Fruit fly (Drosophila melanogaster) whole organism, embryonic: ENCODE measurements around the gene CG2961.
A peak's percentile ranks its signal among the peaks of the same experiment; 100 is the strongest.

Experiments
- CG10267 ChIP-seq: fragments of 200-800 bp; sonication (Bioruptor generic); optimal IDR thresholded peaks from 2 replicates; lab custom pipeline; 2018; ENCODE audit warnings: missing biosample characterization, mild to moderate bottlenecking, missing genetic modification characterization, moderate library complexity
- CG10565 ChIP-seq: fragments of 200-800 bp; sonication (Bioruptor generic); optimal IDR thresholded peaks from 3 replicates; lab custom pipeline; 2016; ENCODE audit warnings: missing biosample characterization, mild to moderate bottlenecking, missing genetic modification characterization
- CG11504 ChIP-seq: fragments of 200-800 bp; sonication (Bioruptor generic); optimal IDR thresholded peaks from 3 replicates; lab custom pipeline; 2019; ENCODE audit warnings: missing biosample characterization, mild to moderate bottlenecking, missing genetic modification characterization, moderate library complexity
- CG13296 ChIP-seq: fragments of 200-800 bp; sonication (Bioruptor generic); optimal IDR thresholded peaks from 3 replicates; lab custom pipeline; 2018; ENCODE audit warnings: missing biosample characterization, mild to moderate bottlenecking, missing genetic modification characterization
- CG14050 ChIP-seq: fragments of 200-800 bp; sonication (Bioruptor generic); IDR thresholded peaks from 3 replicates; pipeline ENCODE4 v1.3.6; 2022; ENCODE audit warnings: missing biosample characterization, missing genetic modification characterization
- CG14667 ChIP-seq: fragments of 200-800 bp; sonication (Bioruptor generic); IDR thresholded peaks from 2 replicates; pipeline ENCODE4 v1.3.6; 2022; ENCODE audit warnings: missing biosample characterization, missing genetic modification characterization
- CG14860 ChIP-seq: fragments of 200-800 bp; sonication (Bioruptor generic); IDR thresholded peaks from 3 replicates; pipeline ENCODE4 v1.3.6; 2022; ENCODE audit warnings: missing biosample characterization, missing genetic modification characterization; ENCODE audit not compliant: partially characterized antibody
- CG18764 ChIP-seq: fragments of 200-800 bp; sonication (Bioruptor generic); optimal IDR thresholded peaks from 3 replicates; lab custom pipeline; 2016; ENCODE audit warnings: missing biosample characterization, missing genetic modification characterization
- CG2199 ChIP-seq: fragments of 200-800 bp; sonication (Bioruptor generic); IDR thresholded peaks from 3 replicates; pipeline ENCODE4 v1.3.6; 2022; ENCODE audit warnings: missing biosample characterization, missing genetic modification characterization
- CG2678 ChIP-seq: fragments of 200-800 bp; sonication (Bioruptor generic); optimal IDR thresholded peaks from 3 replicates; lab custom pipeline; 2019; ENCODE audit warnings: missing biosample characterization, mild to moderate bottlenecking, missing genetic modification characterization, moderate library complexity
- CG30020 ChIP-seq: fragments of 200-800 bp; optimal IDR thresholded peaks from 2 replicates; lab custom pipeline; 2019; ENCODE audit warnings: missing biosample characterization, mild to moderate bottlenecking, missing genetic modification characterization, moderate library complexity
- CG31224 ChIP-seq: fragments of 200-800 bp; sonication (Bioruptor generic); IDR thresholded peaks from 2 replicates; pipeline ENCODE4 v1.3.6; 2022; ENCODE audit warnings: missing biosample characterization, missing genetic modification characterization
- CG31365 ChIP-seq: fragments of 200-800 bp; sonication (Bioruptor generic); optimal IDR thresholded peaks from 2 replicates; lab custom pipeline; 2018; ENCODE audit warnings: missing biosample characterization, mild to moderate bottlenecking, missing genetic modification characterization
- CG3995 ChIP-seq: fragments of 200-800 bp; sonication (Bioruptor generic); optimal IDR thresholded peaks from 3 replicates; lab custom pipeline; 2016; ENCODE audit warnings: missing biosample characterization, missing genetic modification characterization
- CG4424 ChIP-seq: fragments of 200-800 bp; sonication (Bioruptor generic); optimal IDR thresholded peaks from 3 replicates; lab custom pipeline; 2016; ENCODE audit warnings: missing biosample characterization, missing genetic modification characterization
- CG4617 ChIP-seq: fragments of 200-800 bp; sonication (Bioruptor generic); optimal IDR thresholded peaks from 3 replicates; lab custom pipeline; 2016; ENCODE audit warnings: missing biosample characterization, missing genetic modification characterization, borderline replicate concordance
- CG4820 ChIP-seq: fragments of 200-800 bp; sonication (Bioruptor generic); optimal IDR thresholded peaks from 3 replicates; lab custom pipeline; 2016; ENCODE audit warnings: missing biosample characterization, missing genetic modification characterization
- CG5245 ChIP-seq: fragments of 200-800 bp; sonication (Bioruptor generic); optimal IDR thresholded peaks from 3 replicates; lab custom pipeline; 2016; ENCODE audit warnings: missing biosample characterization, missing genetic modification characterization
- CG6683 ChIP-seq: fragments of 200-800 bp; sonication (Bioruptor generic); optimal IDR thresholded peaks from 2 replicates; lab custom pipeline; 2017; ENCODE audit warnings: missing biosample characterization, mild to moderate bottlenecking, missing genetic modification characterization, missing genetic modification reagents
- CG6765 ChIP-seq: fragments of 200-800 bp; sonication (Bioruptor generic); optimal IDR thresholded peaks from 3 replicates; lab custom pipeline; 2017; ENCODE audit warnings: missing biosample characterization, mild to moderate bottlenecking, missing genetic modification characterization
- Dad ChIP-seq: fragments of 200-800 bp; sonication (Bioruptor generic); optimal IDR thresholded peaks from 3 replicates; lab custom pipeline; 2016; ENCODE audit warnings: missing biosample characterization, missing genetic modification characterization
- GATAe ChIP-seq: fragments of 200-800 bp; sonication (Bioruptor generic); conservative IDR thresholded peaks from 2 replicates; pipeline ENCODE4 v1.3.6; 2022; ENCODE audit warnings: missing biosample characterization, missing genetic modification characterization
- H2.0 ChIP-seq: fragments of 200-800 bp; sonication (Bioruptor generic); IDR thresholded peaks from 2 replicates; pipeline ENCODE4 v1.3.6; 2022; ENCODE audit warnings: missing biosample characterization, missing genetic modification characterization
- HLH4C ChIP-seq: fragments of 200-800 bp; sonication (Bioruptor generic); IDR thresholded peaks from 3 replicates; pipeline ENCODE4 v1.3.6; 2022; ENCODE audit warnings: missing biosample characterization, missing genetic modification characterization; ENCODE audit not compliant: partially characterized antibody
- HLHmδ ChIP-seq: fragments of 200-800 bp; sonication (Bioruptor generic); optimal IDR thresholded peaks from 2 replicates; lab custom pipeline; 2018; ENCODE audit warnings: missing biosample characterization, mild to moderate bottlenecking, missing genetic modification characterization, moderate library complexity
- Max ChIP-seq: fragments of 200-800 bp; sonication (Bioruptor generic); optimal IDR thresholded peaks from 2 replicates; lab custom pipeline; 2016; ENCODE audit warnings: missing biosample characterization, mild to moderate bottlenecking, missing genetic modification characterization
- Myb ChIP-seq: fragments of 200-800 bp; sonication (Bioruptor generic); optimal IDR thresholded peaks from 2 replicates; lab custom pipeline; 2016; ENCODE audit warnings: missing biosample characterization, missing genetic modification characterization
- NFAT ChIP-seq: fragments of 200-800 bp; sonication (Bioruptor generic); IDR thresholded peaks from 2 replicates; pipeline ENCODE4 v1.3.6; 2022; ENCODE audit warnings: missing biosample characterization, missing genetic modification characterization
- Nf-YB ChIP-seq: fragments of 200-800 bp; sonication (Bioruptor generic); optimal IDR thresholded peaks from 3 replicates; lab custom pipeline; 2019; ENCODE audit warnings: missing biosample characterization, mild to moderate bottlenecking, missing genetic modification characterization, moderate library complexity
- Opbp ChIP-seq: fragments of 200-800 bp; sonication (Bioruptor generic); IDR thresholded peaks from 3 replicates; pipeline ENCODE4 v1.3.6; 2022; ENCODE audit warnings: missing biosample characterization, missing genetic modification characterization; ENCODE audit not compliant: partially characterized antibody
- Side ChIP-seq: fragments of 200-800 bp; sonication (Bioruptor generic); optimal IDR thresholded peaks from 2 replicates; lab custom pipeline; 2016; ENCODE audit warnings: missing biosample characterization, missing genetic modification characterization
- Sry-δ ChIP-seq: fragments of 200-800 bp; sonication (Bioruptor generic); optimal IDR thresholded peaks from 2 replicates; lab custom pipeline; 2016; ENCODE audit warnings: missing biosample characterization, missing genetic modification characterization
- Ssrp ChIP-seq: fragments of 200-800 bp; sonication (Bioruptor generic); optimal IDR thresholded peaks from 2 replicates; lab custom pipeline; 2018; ENCODE audit warnings: missing biosample characterization, mild to moderate bottlenecking, missing genetic modification characterization, moderate library complexity
- TFAM ChIP-seq: fragments of 200-800 bp; sonication (Bioruptor generic); optimal IDR thresholded peaks from 2 replicates; lab custom pipeline; 2017; ENCODE audit warnings: missing biosample characterization, missing genetic modification characterization, inconsistent platforms
- Taf1 ChIP-seq: fragments of 200-800 bp; sonication (Bioruptor generic); IDR thresholded peaks from 2 replicates; pipeline ENCODE4 v1.3.6; 2022; ENCODE audit warnings: missing biosample characterization, missing genetic modification characterization
- ase ChIP-seq: fragments of 200-800 bp; sonication (Bioruptor generic); IDR thresholded peaks from 3 replicates; pipeline ENCODE4 v1.3.6; 2022; ENCODE audit warnings: missing biosample characterization, missing genetic modification characterization
- esg ChIP-seq: fragments of 200-800 bp; sonication (Bioruptor generic); conservative IDR thresholded peaks from 2 replicates; pipeline ENCODE4 v1.3.6; 2022; ENCODE audit warnings: missing biosample characterization, missing genetic modification characterization
- eyg ChIP-seq: fragments of 200-800 bp; sonication (Bioruptor generic); optimal IDR thresholded peaks from 3 replicates; lab custom pipeline; 2016; ENCODE audit warnings: missing biosample characterization, missing genetic modification characterization
- gfzf ChIP-seq: fragments of 200-800 bp; sonication (Bioruptor generic); optimal IDR thresholded peaks from 2 replicates; lab custom pipeline; 2016; ENCODE audit warnings: missing biosample characterization, mild to moderate bottlenecking, missing genetic modification characterization, moderate library complexity
- grau ChIP-seq: fragments of 200-800 bp; optimal IDR thresholded peaks from 3 replicates; lab custom pipeline; 2019; ENCODE audit warnings: missing biosample characterization, mild to moderate bottlenecking, missing genetic modification characterization, moderate library complexity
- grn ChIP-seq: fragments of 200-800 bp; sonication (Bioruptor generic); optimal IDR thresholded peaks from 3 replicates; lab custom pipeline; 2017; ENCODE audit warnings: missing biosample characterization, missing genetic modification characterization
- gro ChIP-seq: fragments of 200-800 bp; sonication (Bioruptor generic); optimal IDR thresholded peaks from 2 replicates; lab custom pipeline; 2016; ENCODE audit warnings: missing biosample characterization, missing genetic modification characterization
- luna ChIP-seq: fragments of 200-800 bp; sonication (Bioruptor generic); optimal IDR thresholded peaks from 2 replicates; lab custom pipeline; 2016; ENCODE audit warnings: missing biosample characterization, missing genetic modification characterization
- nerfin-1 ChIP-seq: fragments of 200-800 bp; sonication (Bioruptor generic); optimal IDR thresholded peaks from 3 replicates; lab custom pipeline; 2019; ENCODE audit warnings: missing biosample characterization, mild to moderate bottlenecking, missing genetic modification characterization, moderate library complexity
- nom ChIP-seq: fragments of 200-800 bp; sonication (Bioruptor generic); optimal IDR thresholded peaks from 2 replicates; lab custom pipeline; 2017; ENCODE audit warnings: missing biosample characterization, missing genetic modification characterization, mild to moderate bottlenecking, moderate library complexity, missing genetic modification reagents
- repo ChIP-seq: fragments of 200-800 bp; sonication (Bioruptor generic); optimal IDR thresholded peaks from 2 replicates; lab custom pipeline; 2016; ENCODE audit warnings: missing biosample characterization, missing genetic modification characterization
- ro ChIP-seq: fragments of 200-800 bp; sonication (Bioruptor generic); IDR thresholded peaks from 2 replicates; pipeline ENCODE4 v1.3.6; 2022; ENCODE audit warnings: missing biosample characterization, missing genetic modification characterization
- sd ChIP-seq: fragments of 200-800 bp; sonication (Bioruptor generic); optimal IDR thresholded peaks from 3 replicates; lab custom pipeline; 2018; ENCODE audit warnings: missing biosample characterization, mild to moderate bottlenecking, missing genetic modification characterization, moderate library complexity
- tll ChIP-seq, 2 experiments: fragments of 200-800 bp in 1 of 2; fragments of >200 bp in 1 of 2; sonication (Bioruptor generic) in 1 of 2; optimal IDR thresholded peaks; 2 replicates each; lab custom pipeline; 2017 to 2019; ENCODE audit warnings: missing biosample characterization in 2 of 2, missing genetic modification characterization in 2 of 2, mild to moderate bottlenecking in 1 of 2, moderate library complexity in 1 of 2
- unpg ChIP-seq: fragments of 200-800 bp; sonication (Bioruptor generic); optimal IDR thresholded peaks from 3 replicates; lab custom pipeline; 2018; ENCODE audit warnings: missing biosample characterization, mild to moderate bottlenecking, missing genetic modification characterization, moderate library complexity
- z ChIP-seq: fragments of 200-800 bp; sonication (Bioruptor generic); IDR thresholded peaks from 3 replicates; pipeline ENCODE4 v1.3.6; 2022; ENCODE audit warnings: missing biosample characterization, missing genetic modification characterization

The CG2961 gene

DNA sequence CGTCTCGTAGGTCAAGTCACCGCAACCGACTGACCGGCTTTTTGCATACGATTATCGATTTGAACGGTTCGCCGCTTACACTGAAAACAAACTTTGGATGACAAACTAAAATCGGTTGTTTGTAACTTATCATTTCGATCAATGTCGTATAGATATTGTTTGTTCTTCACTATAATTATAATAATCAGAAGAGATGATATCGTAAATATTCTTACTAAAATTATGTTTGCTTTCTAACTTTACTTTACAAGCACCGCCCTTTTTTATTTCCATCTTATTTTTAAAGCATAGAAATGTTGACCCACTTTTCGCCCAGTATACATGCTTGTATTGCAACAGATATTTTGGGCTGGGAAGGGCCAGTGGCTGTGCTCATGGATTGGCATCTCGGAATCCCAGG is at the start of gene CG2961 (continued):
- TF ChIP-seq Max (no peak), grn (GFP tag; lab: Kevin White, UChicago) (no peak), eyg (no peak), H2.0 (GFP tag; lab: Robert Waterston, UW) (no peak), CG14860 (GFP tag; lab: Robert Waterston, UW) (no peak), GATAe (GFP tag; lab: Robert Waterston, UW) (no peak), Nf-YB (GFP tag; lab: Kevin White, UChicago) (no peak), HLHmδ (no peak), Taf1 (GFP tag; lab: Robert Waterston, UW) (no peak), CG4424 (GFP tag; lab: Kevin White, UChicago) (no peak), gro (GFP tag; lab: Kevin White, UChicago) (no peak), nerfin-1 (peak; percentile 19), CG10267 (tag; lab: Kevin White, UChicago) (no peak), Opbp (GFP tag; lab: Robert Waterston, UW) (no peak), HLH4C (GFP tag; lab: Robert Waterston, UW) (no peak), repo (no peak), Dad (GFP tag; lab: Kevin White, UChicago) (no peak), CG11504 (tag; lab: Kevin White, UChicago) (peak; percentile 54), tll (GFP tag; optimal IDR thresholded peaks at IDR 0.05; lab: Kevin White, UChicago) (no peak), Side (no peak), CG31224 (no peak), sd (tag; lab: Kevin White, UChicago) (peak; percentile 46), CG2199 (GFP tag; lab: Robert Waterston, UW) (no peak), CG14050 (no peak), CG14667 (GFP tag; lab: Robert Waterston, UW) (no peak), CG4820 (GFP tag; lab: Kevin White, UChicago) (no peak), NFAT (no peak), Ssrp (peak; percentile 28), CG30020 (no peak), ase (GFP tag; lab: Robert Waterston, UW) (0 out of 3 replicates have a peak, but pooled peaks have one; percentile 8), TFAM (GFP tag; lab: Kevin White, UChicago) (no peak), grau (tag; lab: Kevin White, UChicago) (peak; percentile 45), ro (GFP tag; lab: Robert Waterston, UW) (no peak), CG31365 (no peak), CG10565 (GFP tag; lab: Kevin White, UChicago) (no peak), CG13296 (GFP tag; lab: Kevin White, UChicago) (peak; percentile 21), CG3995 (GFP tag; lab: Kevin White, UChicago) (no peak), esg (GFP tag; lab: Robert Waterston, UW) (peak; percentile 43), CG18764 (GFP tag; lab: Kevin White, UChicago) (no peak), CG4617 (GFP tag; lab: Kevin White, UChicago) (no peak), unpg (GFP tag; lab: Kevin White, UChicago) (peak; percentile 58), z (GFP tag; lab: Robert Waterston, UW) (no peak), luna (GFP tag; lab: Kevin White, UChicago) (no peak), nom (no peak), gfzf (GFP tag; lab: Kevin White, UChicago) (no peak), Sry-δ (GFP tag; lab: Kevin White, UChicago) (no peak), CG6765 (GFP tag; lab: Kevin White, UChicago) (no peak), Myb (GFP tag; lab: Kevin White, UChicago) (no peak), CG2678 (tag; lab: Kevin White, UChicago) (peak; percentile 44), CG6683 (GFP tag; lab: Kevin White, UChicago) (no peak), CG5245 (GFP tag; lab: Kevin White, UChicago) (no peak)
